Fruit fly (Drosophila melanogaster) Kc167 (cell line): ENCODE results near the gene CG34347.

Source experiments
- Myc ChIP-seq: fragments of >200 bp; optimal IDR thresholded peaks from 2 replicates; lab custom pipeline; 2017; ENCODE audit warnings: missing external identifiers
- Sin3A ChIP-seq: fragments of >200 bp; optimal IDR thresholded peaks from 2 replicates; lab custom pipeline; 2018; ENCODE audit warnings: missing external identifiers
- h ChIP-seq: fragments of >200 bp; optimal IDR thresholded peaks from 3 replicates; lab custom pipeline; 2018; ENCODE audit warnings: missing external identifiers
- insv ChIP-seq: fragments of >200 bp; optimal IDR thresholded peaks from 3 replicates; lab custom pipeline; 2018; ENCODE audit warnings: missing external identifiers
- psq ChIP-seq: fragments of >200 bp; optimal IDR thresholded peaks from 2 replicates; lab custom pipeline; 2017; ENCODE audit warnings: missing external identifiers
- ttk ChIP-seq: sonication (Bioruptor generic); optimal IDR thresholded peaks from 2 replicates; lab custom pipeline; 2017; ENCODE audit warnings: missing external identifiers

dm6 chr3R:31409627-31410201 lies 98.8 kb downstream of the CG34347 start:
- TF ChIP-seq ttk (lab: Kevin White, UChicago) (no peak), Myc (lab: Kevin White, UChicago) (no peak), psq (no peak), insv (lab: Kevin White, UChicago) (no peak), h (no peak), Sin3A (no peak)
